Fruit fly (Drosophila melanogaster) whole organism, embryonic: Measurements from ENCODE around the gene Snx27.

Source experiments
- Bgb ChIP-seq: fragments of 200-800 bp; sonication (Bioruptor generic); IDR thresholded peaks from 2 replicates; pipeline ENCODE4 v1.3.6; 2022; ENCODE audit warnings: missing biosample characterization, missing genetic modification characterization; ENCODE audit not compliant: partially characterized antibody
- CG1024 ChIP-seq: fragments of 200-800 bp; sonication (Bioruptor generic); IDR thresholded peaks from 2 replicates; pipeline ENCODE4 v1.3.6; 2022; ENCODE audit warnings: missing biosample characterization, missing genetic modification characterization
- CG10431 ChIP-seq: fragments of 200-800 bp; sonication (Bioruptor generic); optimal IDR thresholded peaks from 3 replicates; lab custom pipeline; 2018; ENCODE audit warnings: missing biosample characterization, mild to moderate bottlenecking, missing genetic modification characterization
- CG10462 ChIP-seq: fragments of 200-800 bp; sonication (Bioruptor generic); optimal IDR thresholded peaks from 2 replicates; lab custom pipeline; 2016; ENCODE audit warnings: missing biosample characterization, missing genetic modification characterization
- CG10979 ChIP-seq: fragments of 200-800 bp; sonication (Bioruptor generic); optimal IDR thresholded peaks from 2 replicates; lab custom pipeline; 2018; ENCODE audit warnings: missing biosample characterization, mild to moderate bottlenecking, missing genetic modification characterization, moderate library complexity
- CG11696 ChIP-seq: fragments of 200-800 bp; sonication (Bioruptor generic); IDR thresholded peaks from 2 replicates; pipeline ENCODE4 v1.3.6; 2022; ENCODE audit warnings: missing biosample characterization, missing genetic modification characterization
- CG12391 ChIP-seq: fragments of 200-800 bp; sonication (Bioruptor generic); optimal IDR thresholded peaks from 3 replicates; lab custom pipeline; 2018; ENCODE audit warnings: missing biosample characterization, mild to moderate bottlenecking, missing genetic modification characterization, moderate library complexity
- CG13894 ChIP-seq: fragments of 200-800 bp; sonication (Bioruptor generic); optimal IDR thresholded peaks from 3 replicates; lab custom pipeline; 2018; ENCODE audit warnings: missing biosample characterization, mild to moderate bottlenecking, missing genetic modification characterization, moderate library complexity
- CG15601 ChIP-seq: fragments of 200-800 bp; sonication (Bioruptor generic); optimal IDR thresholded peaks from 3 replicates; lab custom pipeline; 2019; ENCODE audit warnings: missing biosample characterization, mild to moderate bottlenecking, missing genetic modification characterization, moderate library complexity
- CG1647 ChIP-seq: fragments of 200-800 bp; sonication (Bioruptor generic); optimal IDR thresholded peaks from 3 replicates; lab custom pipeline; 2016; ENCODE audit warnings: missing biosample characterization, missing genetic modification characterization
- CG17385 ChIP-seq: fragments of 200-800 bp; sonication (Bioruptor generic); optimal IDR thresholded peaks from 3 replicates; lab custom pipeline; 2018; ENCODE audit warnings: missing biosample characterization, mild to moderate bottlenecking, missing genetic modification characterization
- CG18619 ChIP-seq: fragments of 200-800 bp; sonication (Bioruptor generic); optimal IDR thresholded peaks from 3 replicates; lab custom pipeline; 2017; ENCODE audit warnings: missing biosample characterization, mild to moderate bottlenecking, missing genetic modification characterization
- CG18764 ChIP-seq: fragments of 200-800 bp; sonication (Bioruptor generic); optimal IDR thresholded peaks from 3 replicates; lab custom pipeline; 2016; ENCODE audit warnings: missing biosample characterization, missing genetic modification characterization
- CG2129 ChIP-seq: fragments of 200-800 bp; sonication (Bioruptor generic); IDR thresholded peaks from 2 replicates; pipeline ENCODE4 v1.3.6; 2022; ENCODE audit warnings: missing biosample characterization, missing genetic modification characterization; ENCODE audit not compliant: partially characterized antibody
- CG2678 ChIP-seq: fragments of 200-800 bp; sonication (Bioruptor generic); optimal IDR thresholded peaks from 3 replicates; lab custom pipeline; 2019; ENCODE audit warnings: missing biosample characterization, mild to moderate bottlenecking, missing genetic modification characterization, moderate library complexity
- CG32532 ChIP-seq: fragments of 200-800 bp; sonication (Bioruptor generic); IDR thresholded peaks from 2 replicates; pipeline ENCODE4 v1.3.6; 2022; ENCODE audit warnings: missing biosample characterization, missing genetic modification characterization
- CG32767 ChIP-seq: fragments of 200-800 bp; sonication (Bioruptor generic); IDR thresholded peaks from 2 replicates; pipeline ENCODE4 v1.3.6; 2022; ENCODE audit warnings: missing biosample characterization, missing genetic modification characterization
- CG3726 ChIP-seq: fragments of 200-800 bp; sonication (Bioruptor generic); IDR thresholded peaks from 3 replicates; pipeline ENCODE4, ENCODE4 v1.3.6; 2022; ENCODE audit warnings: missing biosample characterization, missing genetic modification characterization
- CG4282 ChIP-seq: fragments of 200-800 bp; sonication (Bioruptor generic); optimal IDR thresholded peaks from 2 replicates; lab custom pipeline; 2016; ENCODE audit warnings: missing biosample characterization, missing genetic modification characterization
- CG7271 ChIP-seq: fragments of 200-800 bp; sonication (Bioruptor generic); optimal IDR thresholded peaks from 2 replicates; lab custom pipeline; 2018; ENCODE audit warnings: missing biosample characterization, mild to moderate bottlenecking, missing genetic modification characterization, moderate library complexity
- CG7357 ChIP-seq: fragments of 200-800 bp; sonication (Bioruptor generic); IDR thresholded peaks from 3 replicates; pipeline ENCODE4 v1.3.6; 2022; ENCODE audit warnings: missing biosample characterization, missing genetic modification characterization
- CG7745 ChIP-seq: fragments of 200-800 bp; sonication (Bioruptor generic); optimal IDR thresholded peaks from 2 replicates; lab custom pipeline; 2018; ENCODE audit warnings: missing biosample characterization, mild to moderate bottlenecking, missing genetic modification characterization, moderate library complexity
- ERR ChIP-seq: fragments of 200-800 bp; sonication (Bioruptor generic); optimal IDR thresholded peaks from 2 replicates; lab custom pipeline; 2016; ENCODE audit warnings: missing biosample characterization, missing genetic modification characterization
- Ets65A ChIP-seq: fragments of 200-800 bp; sonication (Bioruptor generic); peaks from one replicate; lab custom pipeline; 2016; ENCODE audit warnings: missing biosample characterization, missing genetic modification characterization
- Fer2 ChIP-seq: fragments of 200-800 bp; sonication (Bioruptor generic); optimal IDR thresholded peaks from 2 replicates; lab custom pipeline; 2018; ENCODE audit warnings: missing biosample characterization, mild to moderate bottlenecking, missing genetic modification characterization, moderate library complexity
- HLHmδ ChIP-seq: fragments of 200-800 bp; sonication (Bioruptor generic); optimal IDR thresholded peaks from 2 replicates; lab custom pipeline; 2018; ENCODE audit warnings: missing biosample characterization, mild to moderate bottlenecking, missing genetic modification characterization, moderate library complexity
- Lpt ChIP-seq: fragments of >200 bp; optimal IDR thresholded peaks from 2 replicates; lab custom pipeline; 2018; ENCODE audit warnings: missing biosample characterization, missing genetic modification characterization
- Mad ChIP-seq: fragments of 200-800 bp; sonication (Bioruptor generic); optimal IDR thresholded peaks from 2 replicates; lab custom pipeline; 2016; ENCODE audit warnings: missing biosample characterization, missing genetic modification characterization
- Mrtf ChIP-seq: fragments of 200-800 bp; sonication (Bioruptor generic); IDR thresholded peaks from 3 replicates; pipeline ENCODE4 v1.3.6; 2022; ENCODE audit warnings: missing biosample characterization, missing genetic modification characterization
- PHDP ChIP-seq: fragments of 200-800 bp; sonication (Bioruptor generic); optimal IDR thresholded peaks from 3 replicates; lab custom pipeline; 2018; ENCODE audit warnings: missing biosample characterization, mild to moderate bottlenecking, missing genetic modification characterization, moderate library complexity
- Poxn ChIP-seq: fragments of 200-800 bp; sonication (Bioruptor generic); IDR thresholded peaks from 2 replicates; pipeline ENCODE4 v1.3.6; 2022; ENCODE audit warnings: missing biosample characterization, missing genetic modification characterization
- TFAM ChIP-seq: fragments of 200-800 bp; sonication (Bioruptor generic); optimal IDR thresholded peaks from 2 replicates; lab custom pipeline; 2017; ENCODE audit warnings: missing biosample characterization, missing genetic modification characterization, inconsistent platforms
- Xbp1 ChIP-seq: fragments of 200-800 bp; sonication (Bioruptor generic); optimal IDR thresholded peaks from 3 replicates; lab custom pipeline; 2016; ENCODE audit warnings: missing biosample characterization, mild to moderate bottlenecking, missing genetic modification characterization
- ab ChIP-seq: fragments of 200-800 bp; sonication (Bioruptor generic); optimal IDR thresholded peaks from 2 replicates; lab custom pipeline; 2016; ENCODE audit warnings: missing biosample characterization, missing genetic modification characterization
- az2 ChIP-seq: fragments of 200-800 bp; sonication (Bioruptor generic); optimal IDR thresholded peaks from 3 replicates; lab custom pipeline; 2016; ENCODE audit warnings: missing biosample characterization, missing genetic modification characterization
- btn ChIP-seq: fragments of 200-800 bp; sonication (Bioruptor generic); optimal IDR thresholded peaks from 2 replicates; lab custom pipeline; 2016; ENCODE audit warnings: missing biosample characterization, missing genetic modification characterization
- ci ChIP-seq: fragments of 200-800 bp; sonication (Bioruptor generic); IDR thresholded peaks from 3 replicates; pipeline ENCODE4 v1.3.6; 2022; ENCODE audit warnings: missing biosample characterization, missing genetic modification characterization
- crol ChIP-seq: fragments of 200-800 bp; sonication (Bioruptor generic); IDR thresholded peaks from 2 replicates; pipeline ENCODE4 v1.3.6; 2022; ENCODE audit warnings: missing biosample characterization, missing genetic modification characterization
- esg ChIP-seq: fragments of 200-800 bp; sonication (Bioruptor generic); conservative IDR thresholded peaks from 2 replicates; pipeline ENCODE4 v1.3.6; 2022; ENCODE audit warnings: missing biosample characterization, missing genetic modification characterization
- ham ChIP-seq: fragments of 200-800 bp; sonication (Bioruptor generic); IDR thresholded peaks from 2 replicates; pipeline ENCODE4 v1.3.6; 2022; ENCODE audit warnings: missing biosample characterization, missing genetic modification characterization
- hb ChIP-seq: fragments of 200-800 bp; sonication (Bioruptor generic); IDR thresholded peaks from 3 replicates; pipeline ENCODE4 v1.3.6; 2022; ENCODE audit warnings: missing biosample characterization, missing genetic modification characterization; ENCODE audit not compliant: partially characterized antibody
- jigr1 ChIP-seq: fragments of 200-800 bp; sonication (Bioruptor generic); IDR thresholded peaks from 3 replicates; pipeline ENCODE4 v1.3.6; 2022; ENCODE audit warnings: missing biosample characterization, missing genetic modification characterization
- lola ChIP-seq, 3 experiments: fragments of >200 bp in 2 of 3; fragments of 200-800 bp in 1 of 3; sonication (Bioruptor generic) in 1 of 3; optimal IDR thresholded peaks; 2 replicates each; lab custom pipeline; 2017 to 2019; ENCODE audit warnings: missing biosample characterization in 3 of 3, missing genetic modification characterization in 3 of 3, mild to moderate bottlenecking in 1 of 3, moderate library complexity in 1 of 3
- mirr ChIP-seq: fragments of 200-800 bp; sonication (Bioruptor generic); optimal IDR thresholded peaks from 3 replicates; lab custom pipeline; 2018; ENCODE audit warnings: missing biosample characterization, mild to moderate bottlenecking, missing genetic modification characterization
- nerfin-2 ChIP-seq: fragments of 200-800 bp; sonication (Bioruptor generic); IDR thresholded peaks from 2 replicates; pipeline ENCODE4 v1.3.6; 2022; ENCODE audit warnings: missing biosample characterization, missing genetic modification characterization; ENCODE audit not compliant: partially characterized antibody
- peb ChIP-seq: fragments of 200-800 bp; sonication (Bioruptor generic); IDR thresholded peaks from 2 replicates; pipeline ENCODE4 v1.3.6; 2022; ENCODE audit warnings: missing biosample characterization, missing genetic modification characterization
- pnt ChIP-seq: fragments of 200-800 bp; sonication (Bioruptor generic); optimal IDR thresholded peaks from 3 replicates; lab custom pipeline; 2016; ENCODE audit warnings: missing biosample characterization, missing genetic modification characterization
- tna ChIP-seq: fragments of 200-800 bp; sonication (Bioruptor generic); IDR thresholded peaks from 2 replicates; pipeline ENCODE4 v1.3.6; 2022; ENCODE audit warnings: missing biosample characterization, missing genetic modification characterization; ENCODE audit not compliant: partially characterized antibody
- twi ChIP-seq: fragments of 200-800 bp; optimal IDR thresholded peaks from 2 replicates; lab custom pipeline; 2019; ENCODE audit warnings: missing biosample characterization, mild to moderate bottlenecking, missing genetic modification characterization, moderate library complexity

Gene Snx27

dm6 chrX:5677400-5678177 lies 60.2 kb downstream of the Snx27 start (continued):
- TF ChIP-seq HLHmδ (GFP tag; lab: Kevin White, UChicago) (peak; percentile 99), CG13894 (tag; lab: Kevin White, UChicago) (peak; percentile 91), ab (GFP tag; lab: Kevin White, UChicago) (no peak), PHDP (tag; lab: Kevin White, UChicago) (peak; percentile 94), Fer2 (tag; lab: Kevin White, UChicago) (peak; percentile 93), btn (GFP tag; lab: Kevin White, UChicago) (peak; percentile 88), pnt (GFP tag; lab: Kevin White, UChicago) (peak; percentile 91), CG1024 (GFP tag; lab: Robert Waterston, UW) (peak; percentile 92), crol (GFP tag; lab: Robert Waterston, UW) (peak; percentile 78), Mad (GFP tag; lab: Kevin White, UChicago) (peak; percentile 87), Mrtf (GFP tag; lab: Robert Waterston, UW) (peak; percentile 72; the same call in 2 of the 3 replicates), Poxn (no peak; the same call in 1 of the 2 replicates), CG18619 (GFP tag; lab: Kevin White, UChicago) (peak; percentile 92), CG2678 (tag; lab: Kevin White, UChicago) (peak; percentile 96), nerfin-2 (no peak), CG3726 (GFP tag; lab: Robert Waterston, UW) (peak; percentile 85), CG10462 (GFP tag; lab: Kevin White, UChicago) (peak; percentile 88), mirr (GFP tag; lab: Kevin White, UChicago) (peak; percentile 98), twi (tag; lab: Kevin White, UChicago) (peak; percentile 86), CG12391 (peak; percentile 78), az2 (GFP tag; lab: Kevin White, UChicago) (peak; percentile 48), Ets65A (peak; percentile 93), CG1647 (peak; percentile 94), CG32767 (peak; percentile 78), CG15601 (tag; lab: Kevin White, UChicago) (peak; percentile 98), CG17385 (peak; percentile 88), CG7271 (tag; lab: Kevin White, UChicago) (peak; percentile 82), hb (GFP tag; lab: Robert Waterston, UW) (no peak), CG10979 (tag; lab: Kevin White, UChicago) (peak; percentile 73), CG18764 (peak; percentile 91), CG32532 (GFP tag; lab: Robert Waterston, UW) (peak; percentile 31; the same call in 1 of the 2 replicates), ERR (GFP tag; lab: Kevin White, UChicago) (peak; percentile 80), CG2129 (no peak), lola (GFP tag; optimal IDR thresholded peaks at IDR 0.05; lab: Kevin White, UChicago) (peak in 1 of 3 experiments; percentile 84), CG7745 (tag; lab: Kevin White, UChicago) (peak; percentile 95), CG11696 (GFP tag; lab: Robert Waterston, UW) (peak; percentile 95), Bgb (no peak), ci (peak; percentile 97), TFAM (GFP tag; lab: Kevin White, UChicago) (peak; percentile 84), CG4282 (GFP tag; lab: Kevin White, UChicago) (peak; percentile 76), peb (GFP tag; lab: Robert Waterston, UW) (peak; percentile 69), esg (no peak), jigr1 (GFP tag; lab: Robert Waterston, UW) (no peak), tna (GFP tag; lab: Robert Waterston, UW) (no peak), CG7357 (GFP tag; lab: Robert Waterston, UW) (peak; percentile 48; the same call in 1 of the 3 replicates), Xbp1 (GFP tag; lab: Kevin White, UChicago) (peak; percentile 60), ham (GFP tag; lab: Robert Waterston, UW) (peak; percentile 56; the same call in 1 of the 2 replicates), Lpt (no peak), CG10431 (GFP tag; lab: Kevin White, UChicago) (peak; percentile 96)
